Worm (Caenorhabditis elegans) whole organism, young adult: ENCODE data around the gene C34B4.5.
A peak's percentile ranks its signal among the peaks of the same experiment; 100 is the strongest.

ENCODE experiments used
- B0019.2 ChIP-seq: fragments of 200-800 bp; sonication (Bioruptor generic); conservative IDR thresholded peaks from 2 replicates; pipeline ENCODE4 v1.3.6; 2022; ENCODE audit warnings: missing genetic modification reagents, missing genetic modification characterization, missing compliant biosample characterization
- B0261.1 ChIP-seq: sonication (generic microtip); optimal IDR thresholded peaks from 2 replicates; lab custom pipeline; 2016; ENCODE audit warnings: mild to moderate bottlenecking, missing genetic modification characterization, moderate library complexity, missing compliant biosample characterization
- C06A6.2 ChIP-seq: fragments of 200-800 bp; sonication (Bioruptor generic); conservative IDR thresholded peaks from 2 replicates; pipeline ENCODE4 v1.3.6; 2022; ENCODE audit warnings: missing genetic modification characterization, missing compliant biosample characterization
- D2030.7 ChIP-seq: fragments of 200-800 bp; sonication (Bioruptor generic); IDR thresholded peaks from 2 replicates; pipeline ENCODE4 v1.3.6; 2022; ENCODE audit warnings: missing genetic modification reagents, missing genetic modification characterization, missing compliant biosample characterization
- F22D6.2 ChIP-seq: sonication (generic microtip); optimal IDR thresholded peaks from 2 replicates; lab custom pipeline; 2016; ENCODE audit warnings: mild to moderate bottlenecking, missing genetic modification characterization, missing compliant biosample characterization
- F23B12.7 ChIP-seq: sonication (generic microtip); optimal IDR thresholded peaks from 2 replicates; lab custom pipeline; 2017; ENCODE audit warnings: missing genetic modification characterization, mild to moderate bottlenecking, missing compliant biosample characterization, antibody characterized with exemption, moderate library complexity; ENCODE audit not compliant: insufficient read depth
- F33H1.4 ChIP-seq: fragments of 200-800 bp; sonication (Bioruptor generic); IDR thresholded peaks from 2 replicates; pipeline ENCODE4 v1.3.6; 2022; ENCODE audit warnings: missing genetic modification reagents, missing genetic modification characterization, missing compliant biosample characterization
- F39B2.1 ChIP-seq: fragments of 200-800 bp; sonication (Bioruptor generic); IDR thresholded peaks from 2 replicates; pipeline ENCODE4 v1.3.6; 2022; ENCODE audit warnings: missing genetic modification reagents, missing genetic modification characterization, missing compliant biosample characterization
- F49E8.2 ChIP-seq: sonication (generic microtip); optimal IDR thresholded peaks from 3 replicates; lab custom pipeline; 2017; ENCODE audit warnings: missing genetic modification characterization, mild to moderate bottlenecking, missing compliant biosample characterization, antibody characterized with exemption, moderate library complexity; ENCODE audit not compliant: insufficient read depth
- F52B5.7 ChIP-seq: sonication (generic microtip); optimal IDR thresholded peaks from 2 replicates; lab custom pipeline; 2016; ENCODE audit warnings: mild to moderate bottlenecking, missing genetic modification characterization, missing compliant biosample characterization
- F57C9.4 ChIP-seq: sonication (generic microtip); optimal IDR thresholded peaks from 2 replicates; lab custom pipeline; 2017; ENCODE audit warnings: mild to moderate bottlenecking, missing genetic modification characterization, missing compliant biosample characterization
- Y53G8AR.9 ChIP-seq: fragments of 200-800 bp; sonication (Bioruptor generic); conservative IDR thresholded peaks from 2 replicates; pipeline ENCODE4 v1.3.6; 2022; ENCODE audit warnings: missing genetic modification reagents, missing genetic modification characterization, missing compliant biosample characterization
- Y67H2A.10 ChIP-seq: fragments of 200-800 bp; sonication (Bioruptor generic); conservative IDR thresholded peaks from 2 replicates; pipeline ENCODE4 v1.3.6; 2022; ENCODE audit warnings: missing genetic modification reagents, missing genetic modification characterization, missing compliant biosample characterization
- Y79H2A.3 ChIP-seq: fragments of 200-800 bp; sonication (Bioruptor generic); conservative IDR thresholded peaks from 2 replicates; pipeline ENCODE4 v1.3.6; 2022; ENCODE audit warnings: missing genetic modification reagents, missing genetic modification characterization, missing compliant biosample characterization
- atf-7 ChIP-seq: sonication (generic microtip); optimal IDR thresholded peaks from 2 replicates; lab custom pipeline; 2017; ENCODE audit warnings: mild to moderate bottlenecking, missing genetic modification characterization, missing compliant biosample characterization
- athp-1 ChIP-seq: sonication (generic microtip); optimal IDR thresholded peaks from 2 replicates; lab custom pipeline; 2017; ENCODE audit warnings: mild to moderate bottlenecking, missing genetic modification characterization, missing compliant biosample characterization
- attf-3 ChIP-seq: fragments of 200-800 bp; sonication (Bioruptor generic); conservative IDR thresholded peaks from 2 replicates; pipeline ENCODE4 v1.3.6; 2022; ENCODE audit warnings: missing genetic modification reagents, missing genetic modification characterization, missing compliant biosample characterization
- attf-5 ChIP-seq: fragments of 200-800 bp; sonication (Bioruptor generic); optimal IDR thresholded peaks from 2 replicates; lab custom pipeline; 2018; ENCODE audit warnings: mild to moderate bottlenecking, missing genetic modification characterization, missing compliant biosample characterization
- ceh-27 ChIP-seq: fragments of 200-800 bp; sonication (Bioruptor generic); optimal IDR thresholded peaks from 2 replicates; lab custom pipeline; 2018; ENCODE audit warnings: mild to moderate bottlenecking, missing genetic modification characterization, moderate library complexity, missing compliant biosample characterization
- ceh-91 ChIP-seq: fragments of 200-800 bp; sonication (Bioruptor generic); IDR thresholded peaks from 2 replicates; pipeline ENCODE4 v1.3.6; 2022; ENCODE audit warnings: missing genetic modification reagents, missing genetic modification characterization, missing compliant biosample characterization
- dpff-1 ChIP-seq: sonication (generic microtip); optimal IDR thresholded peaks from 2 replicates; lab custom pipeline; 2017; ENCODE audit warnings: mild to moderate bottlenecking, missing genetic modification characterization, missing compliant biosample characterization
- dpl-1 ChIP-seq: fragments of 150-350 bp; optimal IDR thresholded peaks from 2 replicates; lab custom pipeline; 2014; ENCODE audit warnings: missing biosample characterization, missing genetic modification reagents, missing genetic modification characterization
- efl-1 ChIP-seq: fragments of 150-350 bp; optimal IDR thresholded peaks from 2 replicates; lab custom pipeline; 2014; ENCODE audit warnings: missing biosample characterization, missing genetic modification reagents, missing genetic modification characterization
- fkh-3 ChIP-seq: sonication (generic microtip); optimal IDR thresholded peaks from 2 replicates; lab custom pipeline; 2016; ENCODE audit warnings: mild to moderate bottlenecking, missing genetic modification characterization, missing compliant biosample characterization
- him-1 ChIP-seq: sonication (generic microtip); optimal IDR thresholded peaks from 2 replicates; lab custom pipeline; 2016; ENCODE audit warnings: missing genotype, missing genetic modification reagents, missing genetic modification characterization, missing compliant biosample characterization
- hlh-26 ChIP-seq: fragments of 200-800 bp; sonication (Bioruptor generic); conservative IDR thresholded peaks from 2 replicates; pipeline ENCODE4 v1.3.6; 2022; ENCODE audit warnings: missing genetic modification reagents, missing genetic modification characterization, missing compliant biosample characterization
- lag-1 ChIP-seq: fragments of 200-800 bp; sonication (Bioruptor generic); IDR thresholded peaks from 2 replicates; pipeline ENCODE4 v1.3.6; 2022; ENCODE audit warnings: missing genetic modification reagents, missing genetic modification characterization, missing compliant biosample characterization
- lin-40 ChIP-seq: sonication (generic microtip); optimal IDR thresholded peaks from 2 replicates; lab custom pipeline; 2016; ENCODE audit warnings: missing genetic modification characterization, mild to moderate bottlenecking, missing compliant biosample characterization, missing genotype, missing genetic modification reagents
- lsl-1 ChIP-seq: fragments of 200-800 bp; sonication (Bioruptor generic); optimal IDR thresholded peaks from 2 replicates; lab custom pipeline; 2018; ENCODE audit warnings: mild to moderate bottlenecking, missing genetic modification characterization, moderate library complexity, missing compliant biosample characterization
- madf-3 ChIP-seq: fragments of 200-800 bp; sonication (Bioruptor generic); IDR thresholded peaks from 2 replicates; pipeline ENCODE4 v1.3.6; 2022; ENCODE audit warnings: missing genetic modification reagents, missing genetic modification characterization, missing compliant biosample characterization
- madf-6 ChIP-seq: fragments of 200-800 bp; sonication (Bioruptor generic); IDR thresholded peaks from 2 replicates; pipeline ENCODE4 v1.3.6; 2022; ENCODE audit warnings: missing genetic modification reagents, missing genetic modification characterization, missing compliant biosample characterization
- madf-8 ChIP-seq: fragments of 200-800 bp; sonication (Bioruptor generic); conservative IDR thresholded peaks from 2 replicates; pipeline ENCODE4 v1.3.6; 2022; ENCODE audit warnings: missing genetic modification reagents, missing genetic modification characterization, missing compliant biosample characterization
- mel-28 ChIP-seq: sonication (generic microtip); optimal IDR thresholded peaks from 2 replicates; lab custom pipeline; 2016; ENCODE audit warnings: borderline replicate concordance, mild to moderate bottlenecking, missing genetic modification characterization, missing compliant biosample characterization
- nhr-27 ChIP-seq: fragments of 200-800 bp; sonication (Bioruptor generic); optimal IDR thresholded peaks from 2 replicates; lab custom pipeline; 2018; ENCODE audit warnings: mild to moderate bottlenecking, missing genetic modification characterization, moderate library complexity, missing compliant biosample characterization
- pbrm-1 ChIP-seq: fragments of 200-800 bp; sonication (Bioruptor generic); IDR thresholded peaks from 2 replicates; pipeline ENCODE4 v1.3.6; 2022; ENCODE audit warnings: missing genetic modification reagents, missing genetic modification characterization, missing compliant biosample characterization
- pha-4 ChIP-seq: fragments of 150-350 bp; sonication (generic microtip); optimal IDR thresholded peaks from 2 replicates; lab custom pipeline; 2014; ENCODE audit warnings: missing biosample characterization, missing genetic modification reagents, missing genetic modification characterization
- rec-8 ChIP-seq, 2 experiments: sonication (generic microtip); optimal IDR thresholded peaks; 2 replicates each; lab custom pipeline; 2016; ENCODE audit warnings: mild to moderate bottlenecking in 2 of 2, missing genetic modification characterization in 2 of 2, missing genetic modification reagents in 2 of 2, missing genotype in 2 of 2, missing biosample characterization in 1 of 2, missing compliant biosample characterization in 1 of 2, moderate library complexity in 1 of 2
- snpc-1.3 ChIP-seq: sonication (generic microtip); optimal IDR thresholded peaks from 2 replicates; lab custom pipeline; 2017; ENCODE audit warnings: missing genetic modification characterization, mild to moderate bottlenecking, missing compliant biosample characterization, antibody characterized with exemption, moderate library complexity, missing genotype, missing genetic modification reagents; ENCODE audit not compliant: insufficient read depth
- snpc-3.4 ChIP-seq: sonication (generic microtip); optimal IDR thresholded peaks from 2 replicates; lab custom pipeline; 2017; ENCODE audit warnings: missing genetic modification characterization, mild to moderate bottlenecking, missing compliant biosample characterization, antibody characterized with exemption, moderate library complexity, missing genotype, missing genetic modification reagents
- snpc-4 ChIP-seq, 5 experiments: fragments of 150-350 bp in 1 of 5; sonication (generic microtip) in 4 of 5; optimal IDR thresholded peaks; 2 replicates each; lab custom pipeline; 2014 to 2018; ENCODE audit warnings: missing genetic modification characterization in 5 of 5, missing biosample characterization in 3 of 5, antibody characterized with exemption in 2 of 5, mild to moderate bottlenecking in 2 of 5, missing compliant biosample characterization in 2 of 5, missing genotype in 2 of 5, moderate library complexity in 2 of 5, missing genetic modification reagents in 1 of 5
- tbp1 ChIP-seq: fragments of 200-800 bp; sonication (Bioruptor generic); optimal IDR thresholded peaks from 2 replicates; lab custom pipeline; 2018; ENCODE audit warnings: mild to moderate bottlenecking, missing genetic modification characterization, missing compliant biosample characterization
- unc-130 ChIP-seq: sonication (generic microtip); optimal IDR thresholded peaks from 2 replicates; lab custom pipeline; 2016; ENCODE audit warnings: missing genetic modification reagents, missing genetic modification characterization, missing compliant biosample characterization
- xnd-1 ChIP-seq: sonication (generic microtip); optimal IDR thresholded peaks from 2 replicates; lab custom pipeline; 2016; ENCODE audit warnings: missing genotype, missing genetic modification reagents, missing genetic modification characterization, missing compliant biosample characterization
- zim-3 ChIP-seq: sonication (generic microtip); optimal IDR thresholded peaks from 2 replicates; lab custom pipeline; 2017; ENCODE audit warnings: mild to moderate bottlenecking, missing genetic modification characterization, moderate library complexity, missing compliant biosample characterization
- ztf-6 ChIP-seq: fragments of 200-800 bp; sonication (Bioruptor generic); IDR thresholded peaks from 2 replicates; pipeline ENCODE4 v1.3.6; 2022; ENCODE audit warnings: missing genetic modification reagents, missing genetic modification characterization, missing compliant biosample characterization

C34B4.5 gene

ce11 chrV:13130439-13130840, 34.7 kb downstream of the C34B4.5 start (continued):
- TF ChIP-seq F57C9.4 (tag; lab: Kevin White, UChicago) (no peak), fkh-3 (tag; lab: Kevin White, UChicago) (no peak), atf-7 (peak; percentile 67), ceh-27 (peak; percentile 30), F39B2.1 (GFP tag; lab: Robert Waterston, UW) (no peak), lin-40 (tag; lab: Kevin White, UChicago) (peak; percentile 38), Y79H2A.3 (GFP tag; lab: Robert Waterston, UW) (no peak), F22D6.2 (tag; lab: Kevin White, UChicago) (peak; percentile 19), snpc-1.3 (tag; lab: Kevin White, UChicago) (no peak), nhr-27 (tag; lab: Kevin White, UChicago) (no peak), pha-4 (tag; lab: Kevin White, UChicago) (no peak)
- TF ChIP-seq, all 124 proteins: peak for 30

DNA sequence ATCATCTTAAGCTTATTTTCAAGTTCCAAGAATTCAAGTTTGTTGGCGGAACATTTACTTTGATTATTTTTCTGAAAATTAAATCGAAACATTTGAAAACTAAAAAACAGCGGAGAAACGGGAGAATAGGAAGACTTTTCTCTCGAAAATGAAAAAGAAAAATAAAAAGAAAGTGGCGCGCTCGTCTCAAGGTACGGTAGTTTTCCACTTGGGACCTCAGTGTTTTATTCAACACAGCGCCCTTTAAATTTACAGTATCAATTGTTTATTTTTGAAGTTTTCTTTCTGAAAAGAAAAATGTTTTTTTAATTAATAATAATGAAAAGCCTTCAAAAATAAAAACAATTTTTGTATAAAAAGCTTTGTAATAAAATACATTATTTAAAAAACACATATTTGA, 35.7 kb downstream of the C34B4.5 start:
- TF ChIP-seq dpff-1 (tag; lab: Kevin White, UChicago): no peak
- no peak for TF ChIP-seq lag-1
- TF ChIP-seq snpc-3.4 (tag; lab: Kevin White, UChicago): peak; percentile 67
- TF ChIP-seq B0019.2 (GFP tag; lab: Robert Waterston, UW): 0 out of 2 replicates have a peak, but pooled peaks have one; percentile 11
- peak; percentile 93 for TF ChIP-seq efl-1 (GFP tag; lab: Kevin White, UChicago)
- TF ChIP-seq dpl-1 (GFP tag; lab: Kevin White, UChicago): peak; percentile 50
- TF ChIP-seq ztf-6 (GFP tag; lab: Robert Waterston, UW): no peak
- TF ChIP-seq snpc-1.3 (tag; lab: Kevin White, UChicago): no peak
- no peak for TF ChIP-seq zim-3 (tag; lab: Kevin White, UChicago)
- peak; percentile 93 for TF ChIP-seq madf-6 (GFP tag; lab: Robert Waterston, UW)
- TF ChIP-seq xnd-1 (tag; lab: Kevin White, UChicago): peak; percentile 85
- TF ChIP-seq athp-1 (tag; lab: Kevin White, UChicago): no peak
- TF ChIP-seq F23B12.7 (tag; lab: Kevin White, UChicago): no peak
- peak; percentile 95 for TF ChIP-seq F33H1.4
- peak; percentile 67 for TF ChIP-seq him-1 (tag; lab: Kevin White, UChicago)
- peak; percentile 88 for TF ChIP-seq D2030.7
- TF ChIP-seq F49E8.2 (tag; lab: Kevin White, UChicago): peak; percentile 80
- no peak for TF ChIP-seq F52B5.7
- no peak for TF ChIP-seq madf-3 (GFP tag; lab: Robert Waterston, UW)
- TF ChIP-seq ceh-91 (GFP tag; lab: Robert Waterston, UW): peak; percentile 76
- TF ChIP-seq B0261.1 (tag; lab: Kevin White, UChicago): no peak
- no peak for TF ChIP-seq attf-5 (GFP tag; lab: Kevin White, UChicago)
- TF ChIP-seq rec-8 (tag; optimal IDR thresholded peaks at IDR 0.05; lab: Kevin White, UChicago): no peak
- no peak for TF ChIP-seq Y67H2A.10 (GFP tag; lab: Robert Waterston, UW)
- TF ChIP-seq mel-28 (tag; lab: Kevin White, UChicago): no peak
- peak; percentile 84 for TF ChIP-seq madf-8 (GFP tag; lab: Robert Waterston, UW)
- TF ChIP-seq Y53G8AR.9 (GFP tag; lab: Robert Waterston, UW): peak; percentile 39; the same call in 1 of the 2 replicates
- peak; percentile 32; the same call in 1 of the 2 replicates for TF ChIP-seq pbrm-1 (GFP tag; lab: Robert Waterston, UW)
- peak; percentile 63 for TF ChIP-seq attf-3
- peak; percentile 61 for TF ChIP-seq unc-130 (GFP tag; lab: Kevin White, UChicago)
- TF ChIP-seq lsl-1 (GFP tag; lab: Kevin White, UChicago): peak; percentile 97
- peak; percentile 9 for TF ChIP-seq snpc-4 (GFP tag; optimal IDR thresholded peaks at IDR 0.05; lab: Kevin White, UChicago)
- no peak for TF ChIP-seq snpc-4 (tag; optimal IDR thresholded peaks at IDR 0.05; lab: Kevin White, UChicago)
- TF ChIP-seq hlh-26 (GFP tag; lab: Robert Waterston, UW): no peak
- TF ChIP-seq tbp1: no peak
- TF ChIP-seq atf-7: no peak
- TF ChIP-seq C06A6.2: no peak
